Fruit fly (Drosophila melanogaster): ENCODE data around the gene CG32277.

Gene CG32277

dm6 chr3L:3192912-3193311, 12.3 kb downstream of the CG32277 start, which contains the start of gene Hsp83 (continued):
- TF ChIP-seq Ets97D (GFP tag; optimal IDR thresholded peaks at IDR 0.05) (peak; percentile 100), CG34376 (GFP tag; optimal IDR thresholded peaks at IDR 0.05) (peak; percentile 100), cad (GFP tag; optimal IDR thresholded peaks at IDR 0.05) (no peak), sim (GFP tag; IDR thresholded peaks at IDR 0.05) (peak; percentile 92), CG8281 (tag; optimal IDR thresholded peaks at IDR 0.05) (peak; percentile 74), Hand (GFP tag; optimal IDR thresholded peaks at IDR 0.05) (peak; percentile 99), CG2202 (tag; optimal IDR thresholded peaks at IDR 0.05) (peak; percentile 94), Sox102F (GFP tag; optimal IDR thresholded peaks at IDR 0.05) (no peak), pnt (GFP tag; optimal IDR thresholded peaks at IDR 0.05) (peak; percentile 30), CG13296 (GFP tag; optimal IDR thresholded peaks at IDR 0.05) (peak; percentile 99), CG17359 (tag; optimal IDR thresholded peaks at IDR 0.05) (peak; percentile 95), dati (GFP tag; IDR thresholded peaks at IDR 0.05) (peak; percentile 88), CG11456 (GFP tag; IDR thresholded peaks at IDR 0.05) (peak; percentile 96), Mrtf (GFP tag; IDR thresholded peaks at IDR 0.05) (peak; percentile 78; the same call in 2 of the 3 replicates), Bteb2 (GFP tag; optimal IDR thresholded peaks at IDR 0.05) (peak; percentile 90), Hmr (GFP tag; optimal IDR thresholded peaks at IDR 0.05) (peak; percentile 99), phol (tag; optimal IDR thresholded peaks at IDR 0.05) (peak; percentile 82), Fer1 (GFP tag; optimal IDR thresholded peaks at IDR 0.05) (peak; percentile 100), gt (GFP tag; IDR thresholded peaks at IDR 0.05) (peak; percentile 58; the same call in 1 of the 2 replicates), CG8478 (optimal IDR thresholded peaks at IDR 0.05) (no peak), jigr1 (GFP tag; IDR thresholded peaks at IDR 0.05) (no peak), stwl (tag; optimal IDR thresholded peaks at IDR 0.05) (peak; percentile 85), Spps (tag; optimal IDR thresholded peaks at IDR 0.05) (peak; percentile 80), insv (GFP tag; optimal IDR thresholded peaks at IDR 0.05) (peak in 1 of 2 experiments; percentile 89), sug (tag; optimal IDR thresholded peaks at IDR 0.05) (peak; percentile 92), CG10267 (tag; optimal IDR thresholded peaks at IDR 0.05) (peak; percentile 99), gcm (GFP tag; optimal IDR thresholded peaks at IDR 0.05) (peak; percentile 98), h (optimal IDR thresholded peaks at IDR 0.05) (no peak), CG13424 (tag; optimal IDR thresholded peaks at IDR 0.05) (peak; percentile 72), CG6272 (GFP tag; IDR thresholded peaks at IDR 0.05) (peak; percentile 56), CG10147 (GFP tag; optimal IDR thresholded peaks at IDR 0.05) (peak; percentile 88), Optix (GFP tag; IDR thresholded peaks at IDR 0.05) (peak; percentile 91), CG10462 (GFP tag; optimal IDR thresholded peaks at IDR 0.05) (peak; percentile 80), stc (GFP tag; IDR thresholded peaks at IDR 0.05) (peak; percentile 96), CG34422 (GFP tag; IDR thresholded peaks at IDR 0.05) (peak; percentile 92), CG3726 (GFP tag; IDR thresholded peaks at IDR 0.05) (peak; percentile 90), CG18011 (GFP tag; optimal IDR thresholded peaks at IDR 0.05) (peak; percentile 90), Drgx (GFP tag; IDR thresholded peaks at IDR 0.05) (peak; percentile 87), CG33213 (GFP tag; optimal IDR thresholded peaks at IDR 0.05) (peak; percentile 98), CG31365 (tag; optimal IDR thresholded peaks at IDR 0.05) (peak; percentile 95), CG17328 (GFP tag; IDR thresholded peaks at IDR 0.05) (peak; percentile 96), CG8924 (tag; optimal IDR thresholded peaks at IDR 0.05) (peak; percentile 81), CG12104 (GFP tag; optimal IDR thresholded peaks at IDR 0.05) (peak; percentile 96), sc (optimal IDR thresholded peaks at IDR 0.05) (no peak), sc (GFP tag; optimal IDR thresholded peaks at IDR 0.05) (peak; percentile 88), CG4360 (GFP tag; IDR thresholded peaks at IDR 0.05) (peak; percentile 74), ab (GFP tag; optimal IDR thresholded peaks at IDR 0.05) (peak; percentile 3), CG17568 (GFP tag; optimal IDR thresholded peaks at IDR 0.05) (peak; percentile 99), pita (GFP tag; optimal IDR thresholded peaks at IDR 0.05) (peak; percentile 6), CG14710 (tag; optimal IDR thresholded peaks at IDR 0.05) (peak; percentile 83), CG6689 (GFP tag; IDR thresholded peaks at IDR 0.05) (peak; percentile 81), oc (tag; optimal IDR thresholded peaks at IDR 0.05) (peak; percentile 92)

All from whole organism, embryonic.